Fruit fly (Drosophila melanogaster): Measurements from ENCODE around the gene CG5555.
A peak's percentile ranks its signal among the peaks of the same experiment; 100 is the strongest.

The CG5555 gene

DNA sequence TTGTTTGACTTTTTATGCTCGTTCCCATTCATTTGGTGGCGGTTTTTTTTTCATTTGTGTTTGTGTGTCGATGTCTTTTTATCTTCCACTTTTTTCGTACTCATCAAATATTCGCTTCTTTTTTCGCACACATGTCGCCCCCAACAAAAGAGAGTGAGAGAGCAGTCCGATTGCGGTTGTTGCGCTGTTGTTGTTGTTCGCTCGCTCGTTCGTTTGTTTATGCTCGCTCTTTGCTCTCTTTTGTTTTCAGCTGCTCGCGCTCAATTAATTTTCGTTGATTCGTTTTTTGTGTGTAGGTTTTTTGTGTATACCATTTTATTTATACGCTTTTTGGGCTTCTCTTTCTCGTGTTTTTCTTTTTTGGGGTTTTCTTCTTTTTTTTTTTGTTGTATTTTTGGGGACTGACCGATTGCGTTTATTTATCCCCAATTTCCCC, 14.7 kb downstream of the CG5555 start:
- TF ChIP-seq fd96Ca (GFP tag; IDR thresholded peaks at IDR 0.05): peak; percentile 56; the same call in 1 of the 3 replicates
- TF ChIP-seq Snoo (tag; optimal IDR thresholded peaks at IDR 0.05): peak; percentile 14
- TF ChIP-seq CG13204 (GFP tag; optimal IDR thresholded peaks at IDR 0.05): peak; percentile 32
- TF ChIP-seq rn (GFP tag; IDR thresholded peaks at IDR 0.05): no peak
- TF ChIP-seq Ets98B (GFP tag; IDR thresholded peaks at IDR 0.05): peak; percentile 78
- TF ChIP-seq CG17806 (tag; optimal IDR thresholded peaks at IDR 0.05): no peak
- TF ChIP-seq CG14655 (GFP tag; optimal IDR thresholded peaks at IDR 0.05): no peak
- TF ChIP-seq Pif1B (GFP tag; optimal IDR thresholded peaks at IDR 0.05): peak; percentile 17
- no peak for TF ChIP-seq CG10348 (GFP tag; IDR thresholded peaks at IDR 0.05)
- peak; percentile 6 for TF ChIP-seq CG34367 (tag; optimal IDR thresholded peaks at IDR 0.05)
- peak; percentile 49 for TF ChIP-seq Pif1A (GFP tag; optimal IDR thresholded peaks at IDR 0.05)
- peak; percentile 18 for TF ChIP-seq EcR (GFP tag; optimal IDR thresholded peaks at IDR 0.05)
- peak; percentile 20 for TF ChIP-seq CG15710 (tag; optimal IDR thresholded peaks at IDR 0.05)
- TF ChIP-seq CG9948 (tag; optimal IDR thresholded peaks at IDR 0.05): no peak
- peak; percentile 72 for TF ChIP-seq CG4496 (GFP tag; IDR thresholded peaks at IDR 0.05)
- TF ChIP-seq CG32121 (GFP tag; IDR thresholded peaks at IDR 0.05): peak; percentile 69
- peak; percentile 19 for TF ChIP-seq CG8159 (tag; optimal IDR thresholded peaks at IDR 0.05)
- no peak for TF ChIP-seq D1 (tag; optimal IDR thresholded peaks at IDR 0.05)
- TF ChIP-seq CG8301 (tag; optimal IDR thresholded peaks at IDR 0.05): no peak
- peak; percentile 89 for TF ChIP-seq CG12605 (GFP tag; IDR thresholded peaks at IDR 0.05)
- peak; percentile 70 for TF ChIP-seq gl (tag; optimal IDR thresholded peaks at IDR 0.05)

DNA sequence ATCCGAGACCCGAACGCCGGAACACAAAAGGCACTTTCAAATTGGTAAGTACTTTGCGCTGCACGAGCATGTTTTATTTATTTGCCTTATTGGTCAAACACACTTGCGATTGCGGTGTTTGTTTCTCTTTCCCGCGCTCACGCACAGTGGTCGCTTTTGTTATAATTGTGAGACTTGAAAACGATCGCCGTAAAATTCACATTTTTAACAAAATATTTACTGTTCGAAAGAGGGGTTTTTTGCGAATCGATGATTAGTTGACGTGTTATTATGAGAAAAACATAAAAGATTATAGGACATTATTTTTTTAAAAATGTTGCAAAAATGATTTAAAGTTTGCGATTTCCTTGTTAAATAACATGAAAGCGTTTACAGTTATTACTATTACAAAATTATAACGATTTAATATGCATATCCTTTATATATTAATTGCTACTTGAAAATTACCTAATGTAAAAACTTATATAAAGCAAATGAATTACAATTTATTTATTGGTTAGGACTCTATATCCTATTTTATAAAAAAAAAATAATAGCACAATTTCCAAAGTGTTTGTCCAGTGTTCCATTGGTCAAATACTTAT, 15.4 kb downstream of the CG5555 start:
- TF ChIP-seq rn (GFP tag; IDR thresholded peaks at IDR 0.05) (0 out of 2 replicates have a peak, but pooled peaks have one; percentile 12), D1 (tag; optimal IDR thresholded peaks at IDR 0.05) (peak; percentile 39), CG14655 (GFP tag; optimal IDR thresholded peaks at IDR 0.05) (peak; percentile 40), CG12605 (GFP tag; IDR thresholded peaks at IDR 0.05) (peak; percentile 15; the same call in 1 of the 2 replicates), CG9948 (tag; optimal IDR thresholded peaks at IDR 0.05) (peak; percentile 37), CG4496 (GFP tag; IDR thresholded peaks at IDR 0.05) (peak; percentile 66; the same call in 2 of the 3 replicates), Snoo (tag; optimal IDR thresholded peaks at IDR 0.05) (peak; percentile 34), EcR (GFP tag; optimal IDR thresholded peaks at IDR 0.05) (no peak), Ets98B (GFP tag; IDR thresholded peaks at IDR 0.05) (no peak; the same call in 1 of the 2 replicates), CG17806 (tag; optimal IDR thresholded peaks at IDR 0.05) (peak; percentile 40), CG8159 (tag; optimal IDR thresholded peaks at IDR 0.05) (peak; percentile 47), Pif1B (GFP tag; optimal IDR thresholded peaks at IDR 0.05) (no peak), gl (tag; optimal IDR thresholded peaks at IDR 0.05) (no peak), Pif1A (GFP tag; optimal IDR thresholded peaks at IDR 0.05) (peak; percentile 20), CG15710 (tag; optimal IDR thresholded peaks at IDR 0.05) (no peak), CG10348 (GFP tag; IDR thresholded peaks at IDR 0.05) (no peak), CG8301 (tag; optimal IDR thresholded peaks at IDR 0.05) (peak; percentile 38), CG32121 (GFP tag; IDR thresholded peaks at IDR 0.05) (peak; percentile 37; the same call in 1 of the 2 replicates), fd96Ca (GFP tag; IDR thresholded peaks at IDR 0.05) (no peak; the same call in 1 of the 3 replicates), CG13204 (GFP tag; optimal IDR thresholded peaks at IDR 0.05) (no peak), CG34367 (tag; optimal IDR thresholded peaks at IDR 0.05) (peak; percentile 0)

DNA sequence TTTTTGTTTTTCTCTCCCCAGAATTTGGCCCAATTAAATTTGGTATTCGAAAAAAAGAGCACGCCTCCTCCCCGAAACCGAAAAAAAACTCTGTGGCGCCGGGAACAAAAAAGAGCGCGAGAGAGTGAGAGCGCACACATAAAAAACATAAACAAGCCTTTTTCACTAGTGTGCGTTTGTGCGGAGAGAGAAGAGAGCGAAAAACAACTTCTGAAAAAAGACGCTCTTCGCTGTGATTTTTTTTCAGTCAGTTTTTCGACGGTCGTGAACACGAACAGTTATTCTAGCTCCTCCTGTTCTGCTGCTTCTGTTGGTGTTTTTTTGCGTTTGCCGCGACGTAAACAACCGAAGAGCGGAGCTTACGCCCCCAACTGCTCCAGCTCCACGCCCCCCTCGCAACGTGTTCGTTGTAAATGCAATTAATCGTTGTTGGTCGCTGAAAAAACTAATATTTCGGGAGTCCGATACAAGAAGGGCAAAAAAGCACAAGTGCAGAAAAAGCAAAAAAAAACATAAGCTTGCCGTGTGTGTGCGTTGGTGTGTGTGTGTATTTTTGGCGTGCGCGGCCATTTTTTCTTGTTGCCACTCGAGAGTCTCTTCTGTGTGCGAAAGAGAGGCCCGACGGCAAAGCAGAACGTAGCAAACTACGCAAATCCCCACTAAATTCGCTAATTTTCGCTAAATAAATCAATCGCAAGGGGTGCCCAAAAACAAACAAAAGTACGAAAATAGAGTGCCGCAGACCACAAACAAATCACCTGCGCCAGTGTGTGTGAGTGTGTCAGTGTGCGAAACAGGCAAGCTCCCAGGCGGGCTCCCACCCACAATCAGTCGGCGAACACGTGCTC, 16.1 kb downstream of the CG5555 start, which contains the start of gene sqz:
Gene sqz (plus strand): TSS at position 240 of the 848 bp plus-strand sequence.
- TF ChIP-seq gl (tag; optimal IDR thresholded peaks at IDR 0.05): peak; percentile 95
- peak; percentile 85 for TF ChIP-seq Ets98B (GFP tag; IDR thresholded peaks at IDR 0.05)
- TF ChIP-seq Pif1B (GFP tag; optimal IDR thresholded peaks at IDR 0.05): peak; percentile 75
- TF ChIP-seq rn (GFP tag; IDR thresholded peaks at IDR 0.05): peak; percentile 17; the same call in 1 of the 2 replicates
- TF ChIP-seq Pif1A (GFP tag; optimal IDR thresholded peaks at IDR 0.05): peak; percentile 62
- peak; percentile 75 for TF ChIP-seq Snoo (tag; optimal IDR thresholded peaks at IDR 0.05)
- TF ChIP-seq D1 (tag; optimal IDR thresholded peaks at IDR 0.05): peak; percentile 12
- TF ChIP-seq CG17806 (tag; optimal IDR thresholded peaks at IDR 0.05): peak; percentile 42
- TF ChIP-seq CG4496 (GFP tag; IDR thresholded peaks at IDR 0.05): peak; percentile 84
- TF ChIP-seq CG9948 (tag; optimal IDR thresholded peaks at IDR 0.05): peak; percentile 44
- TF ChIP-seq CG15710 (tag; optimal IDR thresholded peaks at IDR 0.05): peak; percentile 75
- TF ChIP-seq CG8159 (tag; optimal IDR thresholded peaks at IDR 0.05): peak; percentile 72
- TF ChIP-seq EcR (GFP tag; optimal IDR thresholded peaks at IDR 0.05): peak; percentile 63
- TF ChIP-seq fd96Ca (GFP tag; IDR thresholded peaks at IDR 0.05): peak; percentile 79
- TF ChIP-seq CG13204 (GFP tag; optimal IDR thresholded peaks at IDR 0.05): peak; percentile 75
- peak; percentile 68 for TF ChIP-seq CG32121 (GFP tag; IDR thresholded peaks at IDR 0.05)
- TF ChIP-seq CG14655 (GFP tag; optimal IDR thresholded peaks at IDR 0.05): peak; percentile 83
- TF ChIP-seq CG8301 (tag; optimal IDR thresholded peaks at IDR 0.05): peak; percentile 73
- TF ChIP-seq CG10348 (GFP tag; IDR thresholded peaks at IDR 0.05): no peak
- peak; percentile 72 for TF ChIP-seq CG34367 (tag; optimal IDR thresholded peaks at IDR 0.05)
- peak; percentile 93 for TF ChIP-seq CG12605 (GFP tag; IDR thresholded peaks at IDR 0.05)

DNA sequence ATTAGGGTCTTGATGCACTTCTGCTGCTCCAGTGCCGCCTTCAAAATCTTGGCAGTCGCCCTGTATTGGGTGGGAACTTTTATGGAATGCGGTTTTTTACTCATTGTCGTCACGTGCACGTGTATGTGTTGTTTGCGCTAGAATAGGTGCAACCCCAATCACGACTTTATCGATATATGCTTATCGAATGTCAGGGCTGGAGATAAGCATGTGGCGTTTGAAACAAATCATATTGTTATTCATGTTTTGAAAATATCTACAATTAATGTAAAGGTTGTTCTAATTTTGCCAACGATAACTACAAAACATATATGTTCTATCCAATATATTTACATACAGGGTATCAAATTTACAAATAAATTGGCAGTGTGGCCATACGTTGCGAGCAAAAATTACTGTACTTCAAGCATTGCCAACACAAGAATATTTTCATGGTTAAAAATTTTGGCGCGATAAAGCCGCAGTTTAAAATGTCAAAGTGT, 18.2 kb downstream of the CG5555 start, which contains the start of the genes CG42359 and Nsun5:
Gene CG42359 (minus strand): TSS at position 166 of the 482 bp plus-strand sequence.
Gene Nsun5 (minus strand): TSS at position 166 of the 482 bp plus-strand sequence.
- TF ChIP-seq CG9948 (tag; optimal IDR thresholded peaks at IDR 0.05) (peak; percentile 67), fd96Ca (GFP tag; IDR thresholded peaks at IDR 0.05) (peak; percentile 54; the same call in 2 of the 3 replicates), CG14655 (GFP tag; optimal IDR thresholded peaks at IDR 0.05) (no peak), D1 (tag; optimal IDR thresholded peaks at IDR 0.05) (peak; percentile 8), CG8301 (tag; optimal IDR thresholded peaks at IDR 0.05) (peak; percentile 78), CG8159 (tag; optimal IDR thresholded peaks at IDR 0.05) (peak; percentile 100), Snoo (tag; optimal IDR thresholded peaks at IDR 0.05) (peak; percentile 57), CG17806 (tag; optimal IDR thresholded peaks at IDR 0.05) (peak; percentile 82), CG4496 (GFP tag; IDR thresholded peaks at IDR 0.05) (peak; percentile 93), rn (GFP tag; IDR thresholded peaks at IDR 0.05) (0 out of 2 replicates have a peak, but pooled peaks have one; percentile 29), CG32121 (GFP tag; IDR thresholded peaks at IDR 0.05) (peak; percentile 76), Pif1B (GFP tag; optimal IDR thresholded peaks at IDR 0.05) (peak; percentile 64), CG13204 (GFP tag; optimal IDR thresholded peaks at IDR 0.05) (no peak), CG34367 (tag; optimal IDR thresholded peaks at IDR 0.05) (peak; percentile 67), Ets98B (GFP tag; IDR thresholded peaks at IDR 0.05) (peak; percentile 84), CG12605 (GFP tag; IDR thresholded peaks at IDR 0.05) (peak; percentile 72), CG15710 (tag; optimal IDR thresholded peaks at IDR 0.05) (peak; percentile 70), gl (tag; optimal IDR thresholded peaks at IDR 0.05) (peak; percentile 51), CG10348 (GFP tag; IDR thresholded peaks at IDR 0.05) (no peak), Pif1A (GFP tag; optimal IDR thresholded peaks at IDR 0.05) (peak; percentile 79), EcR (GFP tag; optimal IDR thresholded peaks at IDR 0.05) (peak; percentile 24)

Data from whole organism, pupa.